Worm (Caenorhabditis elegans) whole organism, L4/young adult: Measurements from ENCODE around the gene fntb-1.

Experiments used
- W03F9.2 ChIP-seq: fragments of 150-350 bp; optimal IDR thresholded peaks from 2 replicates; lab custom pipeline; 2014; ENCODE audit warnings: missing biosample characterization, missing genetic modification characterization
- him-1 ChIP-seq: sonication (generic microtip); optimal IDR thresholded peaks from 2 replicates; lab custom pipeline; 2016; ENCODE audit warnings: missing genotype, missing genetic modification reagents, missing genetic modification characterization, missing compliant biosample characterization

ce11 chrV:14411989-14412388 is 35.5 kb upstream of the fntb-1 start:
- TF ChIP-seq him-1 (tag; lab: Kevin White, UChicago): no peak
- TF ChIP-seq W03F9.2 (tag; lab: Kevin White, UChicago): no peak
